Fruit fly (Drosophila melanogaster) whole organism, embryonic: ENCODE results near the gene Etfb.

ENCODE experiments used
- Ada2b ChIP-seq: fragments of 200-800 bp; sonication (Bioruptor generic); IDR thresholded peaks from 2 replicates; pipeline ENCODE4 v1.3.6; 2022; ENCODE audit warnings: missing biosample characterization, missing genetic modification characterization
- CG10147 ChIP-seq: fragments of 200-800 bp; sonication (Bioruptor generic); optimal IDR thresholded peaks from 2 replicates; lab custom pipeline; 2019; ENCODE audit warnings: missing biosample characterization, mild to moderate bottlenecking, missing genetic modification characterization, moderate library complexity
- CG13123 ChIP-seq: fragments of 200-800 bp; sonication (Bioruptor generic); optimal IDR thresholded peaks from 2 replicates; lab custom pipeline; 2016; ENCODE audit warnings: missing biosample characterization, missing genetic modification characterization
- CG2116 ChIP-seq: fragments of 200-800 bp; sonication (Bioruptor generic); optimal IDR thresholded peaks from 3 replicates; lab custom pipeline; 2018; ENCODE audit warnings: missing biosample characterization, mild to moderate bottlenecking, missing genetic modification characterization
- CG2889 ChIP-seq: fragments of 200-800 bp; sonication (Bioruptor generic); IDR thresholded peaks from 3 replicates; pipeline ENCODE4 v1.3.6; 2022; ENCODE audit warnings: missing biosample characterization, missing genetic modification characterization
- CG30431 ChIP-seq: fragments of 200-800 bp; sonication (Bioruptor generic); optimal IDR thresholded peaks from 2 replicates; lab custom pipeline; 2017; ENCODE audit warnings: missing biosample characterization, missing genetic modification characterization
- CG31388 ChIP-seq: fragments of 200-800 bp; sonication (Bioruptor generic); optimal IDR thresholded peaks from 2 replicates; lab custom pipeline; 2016; ENCODE audit warnings: missing biosample characterization, missing genetic modification characterization
- CG33557 ChIP-seq: fragments of 200-800 bp; sonication (Bioruptor generic); optimal IDR thresholded peaks from 2 replicates; lab custom pipeline; 2019; ENCODE audit warnings: missing biosample characterization, mild to moderate bottlenecking, missing genetic modification characterization, moderate library complexity
- CG4282 ChIP-seq: fragments of 200-800 bp; sonication (Bioruptor generic); optimal IDR thresholded peaks from 2 replicates; lab custom pipeline; 2016; ENCODE audit warnings: missing biosample characterization, missing genetic modification characterization
- CG4404 ChIP-seq: fragments of 200-800 bp; sonication (Bioruptor generic); IDR thresholded peaks from 2 replicates; pipeline ENCODE4 v1.3.6; 2022; ENCODE audit warnings: missing biosample characterization, missing genetic modification characterization
- CG5180 ChIP-seq: fragments of 200-800 bp; sonication (Bioruptor generic); optimal IDR thresholded peaks from 3 replicates; lab custom pipeline; 2017; ENCODE audit warnings: missing biosample characterization, missing genetic modification characterization, mild to moderate bottlenecking, moderate library complexity, missing genetic modification reagents
- CG6765 ChIP-seq: fragments of 200-800 bp; sonication (Bioruptor generic); optimal IDR thresholded peaks from 3 replicates; lab custom pipeline; 2017; ENCODE audit warnings: missing biosample characterization, mild to moderate bottlenecking, missing genetic modification characterization
- CG7357 ChIP-seq: fragments of 200-800 bp; sonication (Bioruptor generic); IDR thresholded peaks from 3 replicates; pipeline ENCODE4 v1.3.6; 2022; ENCODE audit warnings: missing biosample characterization, missing genetic modification characterization
- CG7963 ChIP-seq: fragments of 200-800 bp; sonication (Bioruptor generic); IDR thresholded peaks from 3 replicates; pipeline ENCODE4 v1.3.6; 2022; ENCODE audit warnings: missing biosample characterization, missing genetic modification characterization; ENCODE audit not compliant: partially characterized antibody
- CG8290 ChIP-seq, 3 experiments: fragments of 200-800 bp; sonication (Bioruptor generic); optimal IDR thresholded peaks; 2 replicates each; lab custom pipeline; 2016 to 2019; ENCODE audit warnings: missing biosample characterization in 3 of 3, missing genetic modification characterization in 3 of 3, mild to moderate bottlenecking in 2 of 3, moderate library complexity in 1 of 3
- CG8359 ChIP-seq: fragments of 200-800 bp; sonication (Bioruptor generic); optimal IDR thresholded peaks from 2 replicates; lab custom pipeline; 2017; ENCODE audit warnings: missing biosample characterization, mild to moderate bottlenecking, missing genetic modification characterization, borderline replicate concordance
- CG9609 ChIP-seq: fragments of 200-800 bp; sonication (Bioruptor generic); optimal IDR thresholded peaks from 3 replicates; lab custom pipeline; 2016; ENCODE audit warnings: missing biosample characterization, missing genetic modification characterization
- CG9797 ChIP-seq: fragments of 200-800 bp; sonication (Bioruptor generic); optimal IDR thresholded peaks from 3 replicates; lab custom pipeline; 2018; ENCODE audit warnings: missing biosample characterization, mild to moderate bottlenecking, missing genetic modification characterization
- D19B ChIP-seq: fragments of 200-800 bp; sonication (Bioruptor generic); optimal IDR thresholded peaks from 2 replicates; lab custom pipeline; 2017; ENCODE audit warnings: missing biosample characterization, mild to moderate bottlenecking, missing genetic modification characterization
- Dek ChIP-seq: fragments of 200-800 bp; sonication (Bioruptor generic); optimal IDR thresholded peaks from 3 replicates; lab custom pipeline; 2019; ENCODE audit warnings: missing biosample characterization, mild to moderate bottlenecking, missing genetic modification characterization, moderate library complexity
- Dp ChIP-seq: fragments of 200-800 bp; sonication (Bioruptor generic); optimal IDR thresholded peaks from 2 replicates; lab custom pipeline; 2018; ENCODE audit warnings: missing biosample characterization, mild to moderate bottlenecking, missing genetic modification characterization, moderate library complexity
- Fer2 ChIP-seq: fragments of 200-800 bp; sonication (Bioruptor generic); optimal IDR thresholded peaks from 2 replicates; lab custom pipeline; 2018; ENCODE audit warnings: missing biosample characterization, mild to moderate bottlenecking, missing genetic modification characterization, moderate library complexity
- H2.0 ChIP-seq: fragments of 200-800 bp; sonication (Bioruptor generic); IDR thresholded peaks from 2 replicates; pipeline ENCODE4 v1.3.6; 2022; ENCODE audit warnings: missing biosample characterization, missing genetic modification characterization
- HLH54F ChIP-seq: fragments of 200-800 bp; sonication (Bioruptor generic); optimal IDR thresholded peaks from 3 replicates; lab custom pipeline; 2016; ENCODE audit warnings: missing biosample characterization, missing genetic modification characterization
- Mes4 ChIP-seq: fragments of 200-800 bp; sonication (Bioruptor generic); optimal IDR thresholded peaks from 2 replicates; lab custom pipeline; 2016; ENCODE audit warnings: missing biosample characterization, missing genetic modification characterization
- Spps ChIP-seq: fragments of 200-800 bp; sonication (Bioruptor generic); optimal IDR thresholded peaks from 2 replicates; lab custom pipeline; 2018; ENCODE audit warnings: missing biosample characterization, mild to moderate bottlenecking, missing genetic modification characterization
- Taf1 ChIP-seq: fragments of 200-800 bp; sonication (Bioruptor generic); IDR thresholded peaks from 2 replicates; pipeline ENCODE4 v1.3.6; 2022; ENCODE audit warnings: missing biosample characterization, missing genetic modification characterization
- amos ChIP-seq: fragments of 200-800 bp; sonication (Bioruptor generic); IDR thresholded peaks from 2 replicates; pipeline ENCODE4 v1.3.6; 2022; ENCODE audit warnings: missing biosample characterization, missing genetic modification characterization; ENCODE audit not compliant: partially characterized antibody
- ap ChIP-seq: fragments of 200-800 bp; sonication (Bioruptor generic); IDR thresholded peaks from 2 replicates; pipeline ENCODE4 v1.3.6; 2022; ENCODE audit warnings: missing biosample characterization, missing genetic modification characterization
- bigmax ChIP-seq: fragments of 200-800 bp; sonication (Bioruptor generic); optimal IDR thresholded peaks from 2 replicates; lab custom pipeline; 2018; ENCODE audit warnings: missing biosample characterization, mild to moderate bottlenecking, missing genetic modification characterization
- cato ChIP-seq: fragments of 200-800 bp; sonication (Bioruptor generic); optimal IDR thresholded peaks from 2 replicates; lab custom pipeline; 2016; ENCODE audit warnings: missing biosample characterization, missing genetic modification characterization, borderline replicate concordance
- chinmo ChIP-seq: fragments of 200-800 bp; sonication (Bioruptor generic); IDR thresholded peaks from 4 replicates; pipeline ENCODE4 v1.3.6; 2022; ENCODE audit warnings: missing biosample characterization, missing genetic modification characterization; ENCODE audit not compliant: partially characterized antibody
- chm ChIP-seq: fragments of 200-800 bp; sonication (Bioruptor generic); IDR thresholded peaks from 2 replicates; pipeline ENCODE4 v1.3.6; 2022; ENCODE audit warnings: missing biosample characterization, missing genetic modification characterization
- da ChIP-seq: fragments of 200-800 bp; sonication (Bioruptor generic); optimal IDR thresholded peaks from 2 replicates; lab custom pipeline; 2016; ENCODE audit warnings: missing biosample characterization, missing genetic modification characterization
- dm ChIP-seq: fragments of 200-800 bp; sonication (Bioruptor generic); optimal IDR thresholded peaks from 3 replicates; lab custom pipeline; 2016; ENCODE audit warnings: missing biosample characterization, missing genetic modification characterization
- fru ChIP-seq: fragments of >200 bp; optimal IDR thresholded peaks from 2 replicates; lab custom pipeline; 2017
- gsb-n ChIP-seq: fragments of 200-800 bp; sonication (Bioruptor generic); optimal IDR thresholded peaks from 3 replicates; lab custom pipeline; 2018; ENCODE audit warnings: missing biosample characterization, mild to moderate bottlenecking, missing genetic modification characterization
- insv ChIP-seq, 2 experiments: fragments of 200-800 bp; sonication (Bioruptor generic); optimal IDR thresholded peaks; 3 replicates each; lab custom pipeline; 2016 to 2018; ENCODE audit warnings: missing biosample characterization in 2 of 2, missing genetic modification characterization in 2 of 2
- mld ChIP-seq: fragments of 200-800 bp; sonication (Bioruptor generic); IDR thresholded peaks from 3 replicates; pipeline ENCODE4 v1.3.6; 2022; ENCODE audit warnings: missing biosample characterization, missing genetic modification characterization; ENCODE audit not compliant: partially characterized antibody
- nerfin-2 ChIP-seq: fragments of 200-800 bp; sonication (Bioruptor generic); IDR thresholded peaks from 2 replicates; pipeline ENCODE4 v1.3.6; 2022; ENCODE audit warnings: missing biosample characterization, missing genetic modification characterization; ENCODE audit not compliant: partially characterized antibody
- pb ChIP-seq: fragments of 200-800 bp; sonication (Bioruptor generic); optimal IDR thresholded peaks from 3 replicates; lab custom pipeline; 2016; ENCODE audit warnings: missing biosample characterization, missing genetic modification characterization
- pita ChIP-seq: fragments of 200-800 bp; sonication (Bioruptor generic); optimal IDR thresholded peaks from 2 replicates; lab custom pipeline; 2017; ENCODE audit warnings: missing biosample characterization, mild to moderate bottlenecking, missing genetic modification characterization
- rib ChIP-seq: fragments of 200-800 bp; sonication (Bioruptor generic); IDR thresholded peaks from 2 replicates; pipeline ENCODE4 v1.3.6; 2022; ENCODE audit warnings: missing biosample characterization, missing genetic modification characterization
- sc ChIP-seq, 3 experiments: fragments of >200 bp in 2 of 3; fragments of 200-800 bp in 1 of 3; sonication (Bioruptor generic) in 1 of 3; optimal IDR thresholded peaks; 2 replicates in 2 of 3; 3 replicates in 1 of 3; lab custom pipeline; 2017; ENCODE audit warnings: mild to moderate bottlenecking in 1 of 3, missing biosample characterization in 1 of 3, missing genetic modification characterization in 1 of 3, missing genetic modification reagents in 1 of 3
- slou ChIP-seq: fragments of 200-800 bp; sonication (Bioruptor generic); optimal IDR thresholded peaks from 3 replicates; lab custom pipeline; 2016; ENCODE audit warnings: missing biosample characterization, missing genetic modification characterization
- tin ChIP-seq: fragments of 200-800 bp; sonication (Bioruptor generic); optimal IDR thresholded peaks from 3 replicates; lab custom pipeline; 2016; ENCODE audit warnings: missing biosample characterization, missing genetic modification characterization
- vvl ChIP-seq: fragments of 200-800 bp; sonication (Bioruptor generic); IDR thresholded peaks from 2 replicates; pipeline ENCODE4 v1.3.6; 2022; ENCODE audit warnings: missing biosample characterization, missing genetic modification characterization
- wek ChIP-seq: fragments of 200-800 bp; sonication (Bioruptor generic); optimal IDR thresholded peaks from 3 replicates; lab custom pipeline; 2018; ENCODE audit warnings: missing biosample characterization, mild to moderate bottlenecking, missing genetic modification characterization, moderate library complexity

Gene Etfb

dm6 chr3R:29778139-29778984, 24.4 kb downstream of the Etfb start (continued):
- TF ChIP-seq CG7357 (GFP tag; lab: Robert Waterston, UW) (no peak), Mes4 (GFP tag; lab: Kevin White, UChicago) (no peak), chinmo (peak; percentile 95; the same call in 3 of the 4 replicates), CG5180 (GFP tag; lab: Kevin White, UChicago) (no peak), D19B (GFP tag; lab: Kevin White, UChicago) (no peak), wek (GFP tag; lab: Kevin White, UChicago) (no peak), CG9797 (GFP tag; lab: Kevin White, UChicago) (no peak), sc (optimal IDR thresholded peaks at IDR 0.05; lab: Kevin White, UChicago) (no peak), sc (GFP tag; optimal IDR thresholded peaks at IDR 0.05; lab: Kevin White, UChicago) (no peak), tin (GFP tag; lab: Kevin White, UChicago) (no peak), CG8359 (GFP tag; lab: Kevin White, UChicago) (no peak), Dek (tag; lab: Kevin White, UChicago) (no peak), Taf1 (GFP tag; lab: Robert Waterston, UW) (no peak), CG4404 (GFP tag; lab: Robert Waterston, UW) (no peak), pb (GFP tag; lab: Kevin White, UChicago) (no peak), cato (GFP tag; lab: Kevin White, UChicago) (no peak), insv (GFP tag; optimal IDR thresholded peaks at IDR 0.05; lab: Kevin White, UChicago) (no peak), CG8290 (GFP tag; optimal IDR thresholded peaks at IDR 0.05; lab: Kevin White, UChicago) (no peak), CG8290 (tag; optimal IDR thresholded peaks at IDR 0.05; lab: Kevin White, UChicago) (peak in 1 of 2 experiments; percentile 35), da (GFP tag; lab: Kevin White, UChicago) (no peak), vvl (no peak), CG31388 (GFP tag; lab: Kevin White, UChicago) (no peak), CG6765 (GFP tag; lab: Kevin White, UChicago) (no peak), CG2116 (GFP tag; lab: Kevin White, UChicago) (no peak), rib (GFP tag; lab: Robert Waterston, UW) (peak; percentile 49; the same call in 1 of the 2 replicates), nerfin-2 (GFP tag; lab: Robert Waterston, UW) (no peak), mld (GFP tag; lab: Robert Waterston, UW) (no peak), CG30431 (GFP tag; lab: Kevin White, UChicago) (no peak), chm (GFP tag; lab: Robert Waterston, UW) (no peak), HLH54F (no peak), fru (lab: Kevin White, UChicago) (no peak), CG7963 (GFP tag; lab: Robert Waterston, UW) (no peak), CG9609 (GFP tag; lab: Kevin White, UChicago) (no peak), CG33557 (GFP tag; lab: Kevin White, UChicago) (no peak), Fer2 (no peak), Ada2b (GFP tag; lab: Robert Waterston, UW) (no peak), CG2889 (GFP tag; lab: Robert Waterston, UW) (no peak), Spps (tag; lab: Kevin White, UChicago) (no peak), amos (peak; percentile 34; the same call in 1 of the 2 replicates), H2.0 (no peak), slou (no peak), gsb-n (tag; lab: Kevin White, UChicago) (no peak), CG4282 (GFP tag; lab: Kevin White, UChicago) (no peak), pita (GFP tag; lab: Kevin White, UChicago) (no peak), CG13123 (GFP tag; lab: Kevin White, UChicago) (no peak), dm (no peak), bigmax (no peak), ap (GFP tag; lab: Robert Waterston, UW) (no peak), Dp (GFP tag; lab: Kevin White, UChicago) (no peak), CG10147 (no peak)
